Worm (Caenorhabditis elegans) whole organism, mixed stage, embryonic: ENCODE data around the gene F21C10.19.

Experiments used
- M03D4.4 ChIP-seq: sonication (generic microtip); optimal IDR thresholded peaks from 2 replicates; lab custom pipeline; 2017; ENCODE audit warnings: mild to moderate bottlenecking, missing genetic modification characterization, missing compliant biosample characterization
- bed-3 ChIP-seq: fragments of 200-800 bp; sonication (Bioruptor generic); optimal IDR thresholded peaks from 3 replicates; lab custom pipeline; 2018; ENCODE audit warnings: mild to moderate bottlenecking, missing genetic modification characterization, moderate library complexity, missing compliant biosample characterization
- blmp-1 ChIP-seq: fragments of 150-350 bp; optimal IDR thresholded peaks from 2 replicates; lab custom pipeline; 2014; ENCODE audit warnings: missing biosample characterization, missing genetic modification characterization
- ceh-39 ChIP-seq: fragments of 150-350 bp; optimal IDR thresholded peaks from 2 replicates; lab custom pipeline; 2014; ENCODE audit warnings: missing biosample characterization, missing genetic modification characterization
- ceh-43 ChIP-seq: fragments of 200-800 bp; sonication (Bioruptor generic); optimal IDR thresholded peaks from 2 replicates; lab custom pipeline; 2018; ENCODE audit warnings: mild to moderate bottlenecking, missing genetic modification characterization, moderate library complexity, missing compliant biosample characterization
- ces-1 ChIP-seq: fragments of 150-350 bp; optimal IDR thresholded peaks from 2 replicates; lab custom pipeline; 2014; ENCODE audit warnings: missing biosample characterization, missing genetic modification reagents, missing genetic modification characterization
- cnd-1 ChIP-seq: fragments of 200-800 bp; sonication (Bioruptor generic); optimal IDR thresholded peaks from 2 replicates; lab custom pipeline; 2018; ENCODE audit warnings: mild to moderate bottlenecking, missing genetic modification characterization, missing compliant biosample characterization
- drap-1 ChIP-seq: fragments of 200-800 bp; sonication (Bioruptor generic); optimal IDR thresholded peaks from 3 replicates; lab custom pipeline; 2018; ENCODE audit warnings: mild to moderate bottlenecking, missing genetic modification characterization, missing compliant biosample characterization
- elt-1 ChIP-seq: sonication (generic microtip); optimal IDR thresholded peaks from 2 replicates; lab custom pipeline; 2017; ENCODE audit warnings: missing genetic modification characterization, mild to moderate bottlenecking, missing compliant biosample characterization, antibody characterized with exemption, moderate library complexity, borderline replicate concordance; ENCODE audit not compliant: insufficient read depth
- elt-3 ChIP-seq: fragments of 150-350 bp; optimal IDR thresholded peaks from 2 replicates; lab custom pipeline; 2014; ENCODE audit warnings: missing biosample characterization, missing genetic modification characterization
- ham-2 ChIP-seq: fragments of 200-800 bp; sonication (Bioruptor generic); optimal IDR thresholded peaks from 2 replicates; lab custom pipeline; 2018; ENCODE audit warnings: mild to moderate bottlenecking, missing genetic modification characterization, missing compliant biosample characterization
- hlh-1 ChIP-seq: fragments of 150-350 bp; optimal IDR thresholded peaks from 2 replicates; lab custom pipeline; 2014; ENCODE audit warnings: missing biosample characterization, missing genetic modification reagents, missing genetic modification characterization
- lin-32 ChIP-seq: fragments of 200-800 bp; sonication (Bioruptor generic); optimal IDR thresholded peaks from 2 replicates; lab custom pipeline; 2018; ENCODE audit warnings: mild to moderate bottlenecking, missing genetic modification characterization, missing compliant biosample characterization
- lsy-2 ChIP-seq: fragments of 150-350 bp; optimal IDR thresholded peaks from 2 replicates; lab custom pipeline; 2014; ENCODE audit warnings: missing biosample characterization, missing genetic modification characterization
- mab-5 ChIP-seq: fragments of 150-350 bp; optimal IDR thresholded peaks from 2 replicates; lab custom pipeline; 2014; ENCODE audit warnings: missing biosample characterization, missing genetic modification characterization
- mep-1 ChIP-seq: fragments of 150-350 bp; optimal IDR thresholded peaks from 2 replicates; lab custom pipeline; 2017; ENCODE audit warnings: missing biosample characterization, missing genetic modification reagents, missing genetic modification characterization, inconsistent platforms
- mls-2 ChIP-seq: sonication (generic microtip); optimal IDR thresholded peaks from 2 replicates; lab custom pipeline; 2016; ENCODE audit warnings: mild to moderate bottlenecking, missing genetic modification characterization, moderate library complexity, missing compliant biosample characterization
- nhr-12 ChIP-seq: fragments of 150-350 bp; optimal IDR thresholded peaks from 2 replicates; lab custom pipeline; 2014; ENCODE audit warnings: missing biosample characterization, missing genetic modification characterization
- nhr-2 ChIP-seq: fragments of 150-350 bp; optimal IDR thresholded peaks from 2 replicates; lab custom pipeline; 2014; ENCODE audit warnings: missing biosample characterization, missing genetic modification characterization
- nhr-237 ChIP-seq: fragments of 150-350 bp; optimal IDR thresholded peaks from 2 replicates; lab custom pipeline; 2014; ENCODE audit warnings: missing biosample characterization, missing genetic modification characterization
- nhr-28 ChIP-seq: fragments of 150-350 bp; optimal IDR thresholded peaks from 2 replicates; lab custom pipeline; 2014; ENCODE audit warnings: missing biosample characterization, missing genetic modification characterization
- nhr-76 ChIP-seq: sonication (generic microtip); optimal IDR thresholded peaks from 2 replicates; lab custom pipeline; 2017; ENCODE audit warnings: missing biosample characterization, missing genetic modification characterization
- pha-4 ChIP-seq: fragments of 150-350 bp; optimal IDR thresholded peaks from 2 replicates; lab custom pipeline; 2018; ENCODE audit warnings: missing biosample characterization, missing genetic modification reagents, missing genetic modification characterization
- sem-2 ChIP-seq: fragments of 200-800 bp; sonication (Bioruptor generic); optimal IDR thresholded peaks from 2 replicates; lab custom pipeline; 2018; ENCODE audit warnings: mild to moderate bottlenecking, missing genetic modification characterization, missing compliant biosample characterization
- snpc-4 ChIP-seq: fragments of 150-350 bp; optimal IDR thresholded peaks from 2 replicates; lab custom pipeline; 2014; ENCODE audit warnings: missing biosample characterization, missing genetic modification characterization
- sptf-1 ChIP-seq: sonication (generic microtip); optimal IDR thresholded peaks from 2 replicates; lab custom pipeline; 2017; ENCODE audit warnings: mild to moderate bottlenecking, missing genetic modification characterization, moderate library complexity, missing compliant biosample characterization
- tbx-8 ChIP-seq: fragments of 200-800 bp; sonication (Bioruptor generic); optimal IDR thresholded peaks from 2 replicates; lab custom pipeline; 2018; ENCODE audit warnings: mild to moderate bottlenecking, missing genetic modification characterization, moderate library complexity, missing compliant biosample characterization
- unc-120 ChIP-seq: sonication (generic microtip); optimal IDR thresholded peaks from 2 replicates; lab custom pipeline; 2017; ENCODE audit warnings: missing genetic modification characterization, missing compliant biosample characterization; ENCODE audit not compliant: poor library complexity, severe bottlenecking
- unc-39 ChIP-seq: fragments of 150-350 bp; optimal IDR thresholded peaks from 2 replicates; lab custom pipeline; 2014; ENCODE audit warnings: missing biosample characterization, missing genetic modification characterization
- unc-62 ChIP-seq: fragments of 150-350 bp; optimal IDR thresholded peaks from 2 replicates; lab custom pipeline; 2014; ENCODE audit warnings: missing biosample characterization, missing genetic modification reagents, missing genetic modification characterization
- zip-8 ChIP-seq: fragments of 150-350 bp; optimal IDR thresholded peaks from 2 replicates; lab custom pipeline; 2014; ENCODE audit warnings: missing biosample characterization, missing genetic modification characterization
- ztf-11 ChIP-seq: fragments of 150-350 bp; optimal IDR thresholded peaks from 2 replicates; lab custom pipeline; 2014; ENCODE audit warnings: missing biosample characterization, missing genetic modification characterization

Gene F21C10.19

DNA sequence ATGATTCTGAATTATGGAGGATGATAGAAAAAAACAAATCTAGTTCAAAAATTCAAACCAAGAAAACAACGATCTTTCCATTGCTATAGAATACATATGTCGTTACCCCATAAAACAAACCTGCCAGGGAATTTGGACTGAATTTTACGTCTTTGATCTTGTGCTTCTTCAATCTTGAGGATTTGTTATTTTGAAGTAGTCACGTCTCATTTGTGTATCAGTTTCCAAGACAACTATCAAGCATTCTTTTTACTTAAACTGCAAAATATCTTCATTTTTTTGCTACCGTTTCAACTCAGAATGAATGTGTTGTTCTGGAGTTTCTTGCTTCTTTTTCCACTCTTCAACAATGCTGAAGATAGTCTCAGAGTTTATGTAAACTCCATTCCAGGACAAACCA, at the start of gene F21C10.19:
TSS of gene F21C10.19 (plus strand) at position 301 of the 400 bp plus-strand sequence.
- TF ChIP-seq blmp-1 (tag; lab: Kevin White, UChicago) (no peak), hlh-1 (tag; lab: Kevin White, UChicago) (no peak), bed-3 (no peak), unc-62 (GFP tag; lab: Kevin White, UChicago) (no peak), lsy-2 (tag; lab: Kevin White, UChicago) (no peak), nhr-28 (tag; lab: Kevin White, UChicago) (no peak), mep-1 (tag; lab: Kevin White, UChicago) (no peak), ceh-43 (GFP tag; lab: Kevin White, UChicago) (no peak), ztf-11 (no peak), nhr-237 (tag; lab: Kevin White, UChicago) (no peak), nhr-12 (tag; lab: Kevin White, UChicago) (no peak), elt-1 (tag; lab: Kevin White, UChicago) (no peak), ham-2 (GFP tag; lab: Kevin White, UChicago) (no peak), mls-2 (no peak), zip-8 (tag; lab: Kevin White, UChicago) (no peak)
- TF ChIP-seq, all 35 proteins: peak for 0

DNA sequence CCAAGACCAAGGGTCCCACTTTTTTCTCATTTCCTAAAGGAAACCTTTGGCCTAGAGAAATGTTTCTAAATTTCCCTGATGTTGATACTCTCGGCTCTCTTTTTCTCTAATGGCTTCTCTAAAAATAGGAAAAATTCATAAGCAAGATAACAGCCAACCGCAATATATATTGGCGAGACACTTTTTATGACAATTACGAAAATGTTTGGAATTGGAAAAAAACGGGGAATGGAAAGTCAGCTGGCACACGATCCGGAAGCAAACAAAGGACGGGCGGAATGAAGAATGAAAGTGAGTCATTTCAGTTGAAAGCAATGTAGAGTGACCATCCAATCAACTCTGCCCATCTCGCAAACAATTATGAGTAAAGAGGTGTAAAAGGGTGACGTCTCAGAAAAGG, 49.5 kb upstream of the F21C10.19 start:
- TF ChIP-seq snpc-4: no peak
- TF ChIP-seq unc-62 (GFP tag; lab: Kevin White, UChicago): no peak
- TF ChIP-seq blmp-1 (tag; lab: Kevin White, UChicago): no peak
- TF ChIP-seq ces-1: no peak
- no peak for TF ChIP-seq mab-5
- TF ChIP-seq sem-2 (GFP tag; lab: Kevin White, UChicago): no peak
- TF ChIP-seq tbx-8 (GFP tag; lab: Kevin White, UChicago): no peak
- TF ChIP-seq pha-4 (tag; lab: Kevin White, UChicago): no peak
- TF ChIP-seq mep-1 (tag; lab: Kevin White, UChicago): no peak
- no peak for TF ChIP-seq drap-1
- no peak for TF ChIP-seq hlh-1 (tag; lab: Kevin White, UChicago)
- no peak for TF ChIP-seq nhr-12 (tag; lab: Kevin White, UChicago)
- TF ChIP-seq unc-39: no peak
- TF ChIP-seq ceh-39 (tag; lab: Kevin White, UChicago): no peak
- no peak for TF ChIP-seq cnd-1 (tag; lab: Kevin White, UChicago)

- TF ChIP-seq unc-120 (no peak), lin-32 (GFP tag; lab: Kevin White, UChicago) (no peak), drap-1 (no peak), ceh-39 (tag; lab: Kevin White, UChicago) (no peak), mls-2 (no peak), nhr-2 (tag; lab: Kevin White, UChicago) (no peak), cnd-1 (tag; lab: Kevin White, UChicago) (no peak), nhr-12 (tag; lab: Kevin White, UChicago) (no peak), M03D4.4 (tag; lab: Kevin White, UChicago) (no peak), mep-1 (tag; lab: Kevin White, UChicago) (no peak), mab-5 (no peak), elt-3 (tag; lab: Kevin White, UChicago) (no peak), pha-4 (tag; lab: Kevin White, UChicago) (no peak), sem-2 (GFP tag; lab: Kevin White, UChicago) (no peak), nhr-76 (tag; lab: Kevin White, UChicago) (no peak), ham-2 (GFP tag; lab: Kevin White, UChicago) (no peak)
Measured at ce11 chrV:9082350-9082749, 48.5 kb upstream of the F21C10.19 start.

ce11 chrV:9084252-9084651, 46.6 kb upstream of the F21C10.19 start:
- TF ChIP-seq mls-2 (no peak), mab-5 (no peak), lsy-2 (tag; lab: Kevin White, UChicago) (no peak)

ce11 chrV:9085845-9086244, 45.0 kb upstream of the F21C10.19 start:
- TF ChIP-seq pha-4 (tag; lab: Kevin White, UChicago): no peak
- TF ChIP-seq cnd-1 (tag; lab: Kevin White, UChicago): no peak
- TF ChIP-seq mab-5: no peak
- TF ChIP-seq nhr-28 (tag; lab: Kevin White, UChicago): no peak
- no peak for TF ChIP-seq snpc-4
- TF ChIP-seq ces-1: no peak
- TF ChIP-seq bed-3: no peak
- TF ChIP-seq ztf-11: no peak
- no peak for TF ChIP-seq nhr-237 (tag; lab: Kevin White, UChicago)
- TF ChIP-seq sptf-1 (tag; lab: Kevin White, UChicago): no peak
- no peak for TF ChIP-seq nhr-76 (tag; lab: Kevin White, UChicago)
- TF ChIP-seq ceh-39 (tag; lab: Kevin White, UChicago): no peak
- no peak for TF ChIP-seq lsy-2 (tag; lab: Kevin White, UChicago)
- no peak for TF ChIP-seq ham-2 (GFP tag; lab: Kevin White, UChicago)
- TF ChIP-seq elt-3 (tag; lab: Kevin White, UChicago): no peak
- TF ChIP-seq M03D4.4 (tag; lab: Kevin White, UChicago): no peak
- no peak for TF ChIP-seq hlh-1 (tag; lab: Kevin White, UChicago)
- no peak for TF ChIP-seq nhr-2 (tag; lab: Kevin White, UChicago)
